Worm (Caenorhabditis elegans): ENCODE measurements around the gene F14H3.15.

ce11 chrV:16099441-16099840, 39.4 kb upstream of the F14H3.15 start, which contains the start of gene str-7:
- TF ChIP-seq dao-5 (tag; optimal IDR thresholded peaks at IDR 0.05) (no peak), W03F9.2 (tag; optimal IDR thresholded peaks at IDR 0.05) (no peak), him-1 (tag; optimal IDR thresholded peaks at IDR 0.05) (no peak)

All from whole organism, L4/young adult.